Fruit fly (Drosophila melanogaster): ENCODE data around the gene CG42367.

The CG42367 gene

DNA sequence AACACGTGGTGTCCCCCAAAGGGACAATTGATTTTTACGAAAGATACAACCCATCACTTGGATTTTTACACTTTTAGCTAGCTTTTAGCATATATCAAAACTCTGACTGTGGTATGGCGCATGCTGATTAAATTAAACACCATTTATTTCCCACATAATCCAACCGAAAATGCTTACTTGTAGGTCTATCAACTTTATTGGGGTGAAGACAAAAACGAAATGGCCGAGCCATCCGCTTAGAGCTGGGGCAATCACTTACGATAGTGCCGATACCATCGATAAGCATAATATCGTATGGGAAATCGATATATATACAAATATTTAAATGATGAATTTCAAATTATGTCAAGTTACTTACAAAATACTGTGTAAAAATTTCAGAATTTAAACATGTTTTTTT lies 33.1 kb upstream of the CG42367 start, which contains the start of gene RpS2 (continued):
- TF ChIP-seq CG10565 (GFP tag; optimal IDR thresholded peaks at IDR 0.05) (no peak), schlank (tag; optimal IDR thresholded peaks at IDR 0.05) (no peak), gro (GFP tag; optimal IDR thresholded peaks at IDR 0.05) (peak; percentile 39), CG3407 (GFP tag; optimal IDR thresholded peaks at IDR 0.05) (peak; percentile 24), al (GFP tag; IDR thresholded peaks at IDR 0.05) (0 out of 2 replicates have a peak, but pooled peaks have one; percentile 16), CG32532 (GFP tag; IDR thresholded peaks at IDR 0.05) (peak; percentile 58), jumu (GFP tag; optimal IDR thresholded peaks at IDR 0.05) (no peak), CG11247 (GFP tag; IDR thresholded peaks at IDR 0.05) (no peak)

- TF ChIP-seq Camta (GFP tag; optimal IDR thresholded peaks at IDR 0.05), result no peak
- no peak for TF ChIP-seq fd64A (GFP tag; optimal IDR thresholded peaks at IDR 0.05)
- TF ChIP-seq CG14860 (GFP tag; IDR thresholded peaks at IDR 0.05; ENCODE audit: partially characterized antibody), result no peak
- TF ChIP-seq CG4424 (GFP tag; optimal IDR thresholded peaks at IDR 0.05), result no peak
- no peak for TF ChIP-seq CTCF (GFP tag; optimal IDR thresholded peaks at IDR 0.05)
- TF ChIP-seq CG3995 (GFP tag; optimal IDR thresholded peaks at IDR 0.05), result no peak
- TF ChIP-seq Dip3 (GFP tag; optimal IDR thresholded peaks at IDR 0.05), result no peak
- no peak for TF ChIP-seq CG6272 (GFP tag; IDR thresholded peaks at IDR 0.05)
- TF ChIP-seq CG17912 (GFP tag; optimal IDR thresholded peaks at IDR 0.05), result no peak
- no peak for TF ChIP-seq Sox100B (GFP tag; optimal IDR thresholded peaks at IDR 0.05)
- TF ChIP-seq Nf-YB (GFP tag; optimal IDR thresholded peaks at IDR 0.05), result no peak
- no peak for TF ChIP-seq ranshi (GFP tag; IDR thresholded peaks at IDR 0.05)
- no peak for TF ChIP-seq CG11560 (tag; IDR thresholded peaks at IDR 0.05)
- no peak for TF ChIP-seq Poxn (GFP tag; IDR thresholded peaks at IDR 0.05)
- TF ChIP-seq seq (GFP tag; IDR thresholded peaks at IDR 0.05), result no peak
Measured at dm6 chr2L:9903028-9903427, 27.4 kb upstream of the CG42367 start, which contains the start of gene Muc30E. Gene Muc30E, minus strand, starts transcription at chr2L:9903128.

dm6 chr2L:9906641-9907040 lies 23.7 kb upstream of the CG42367 start:
- TF ChIP-seq Ets97D (GFP tag; optimal IDR thresholded peaks at IDR 0.05), result no peak
- TF ChIP-seq CG18764 (GFP tag; optimal IDR thresholded peaks at IDR 0.05), result no peak
- no peak for TF ChIP-seq ci (GFP tag; IDR thresholded peaks at IDR 0.05)
- TF ChIP-seq ac (GFP tag; optimal IDR thresholded peaks at IDR 0.05), result no peak
- TF ChIP-seq dimm (GFP tag; IDR thresholded peaks at IDR 0.05), result no peak
- 0 out of 2 replicates have a peak, but pooled peaks have one; percentile 29 for TF ChIP-seq CG14441 (GFP tag; IDR thresholded peaks at IDR 0.05)
- no peak for TF ChIP-seq CG6254 (GFP tag; optimal IDR thresholded peaks at IDR 0.05)
- no peak for TF ChIP-seq Stat92E (GFP tag; optimal IDR thresholded peaks at IDR 0.05)
- no peak for TF ChIP-seq bsh (GFP tag; optimal IDR thresholded peaks at IDR 0.05)
- peak; percentile 14; the same call in 1 of the 3 replicates for TF ChIP-seq row (GFP tag; IDR thresholded peaks at IDR 0.05)
- peak; percentile 25; the same call in 1 of the 2 replicates for TF ChIP-seq CG11247 (GFP tag; IDR thresholded peaks at IDR 0.05)
- no peak for TF ChIP-seq bowl (GFP tag; IDR thresholded peaks at IDR 0.05)
- TF ChIP-seq CG11456 (GFP tag; IDR thresholded peaks at IDR 0.05), result peak; percentile 55; the same call in 1 of the 3 replicates
- no peak for TF ChIP-seq danr (GFP tag; IDR thresholded peaks at IDR 0.05)
- TF ChIP-seq gcm2 (GFP tag; optimal IDR thresholded peaks at IDR 0.05), result no peak
- TF ChIP-seq Dbx (GFP tag; IDR thresholded peaks at IDR 0.05), result no peak
- TF ChIP-seq CG10209 (GFP tag; optimal IDR thresholded peaks at IDR 0.05), result no peak
- peak; percentile 33; the same call in 1 of the 2 replicates for TF ChIP-seq Rfx (GFP tag; IDR thresholded peaks at IDR 0.05)
- 0 out of 2 replicates have a peak, but pooled peaks have one; percentile 22 for TF ChIP-seq Ptx1 (GFP tag; IDR thresholded peaks at IDR 0.05)
- peak; percentile 18 for TF ChIP-seq Ets65A (GFP tag)
- TF ChIP-seq grau (tag; optimal IDR thresholded peaks at IDR 0.05), result peak; percentile 17
- peak; percentile 48; the same call in 1 of the 2 replicates for TF ChIP-seq CG32532 (GFP tag; IDR thresholded peaks at IDR 0.05)
- TF ChIP-seq Drgx (GFP tag; IDR thresholded peaks at IDR 0.05), result peak; percentile 73
- no peak for TF ChIP-seq CG7987 (GFP tag; optimal IDR thresholded peaks at IDR 0.05)
- TF ChIP-seq tll (GFP tag; optimal IDR thresholded peaks at IDR 0.05), result no peak

Data from whole organism, embryonic.